Fruit fly (Drosophila melanogaster) Kc167 (cell line): ENCODE data around the gene obst-H.

Source experiments
- Myc ChIP-seq: fragments of >200 bp; optimal IDR thresholded peaks from 2 replicates; lab custom pipeline; 2017; ENCODE audit warnings: missing external identifiers
- Sin3A ChIP-seq: fragments of >200 bp; optimal IDR thresholded peaks from 2 replicates; lab custom pipeline; 2018; ENCODE audit warnings: missing external identifiers
- h ChIP-seq: fragments of >200 bp; optimal IDR thresholded peaks from 3 replicates; lab custom pipeline; 2018; ENCODE audit warnings: missing external identifiers
- psq ChIP-seq: fragments of >200 bp; optimal IDR thresholded peaks from 2 replicates; lab custom pipeline; 2017; ENCODE audit warnings: missing external identifiers

- no peak for TF ChIP-seq Sin3A (lab: Kevin White, UChicago)
- TF ChIP-seq Myc: no peak
- TF ChIP-seq psq (lab: Kevin White, UChicago): no peak
- no peak for TF ChIP-seq h
Observed at dm6 chr3L:15498745-15499144, 30.3 kb downstream of the obst-H start, which contains the start of gene CG7275.
